Worm (Caenorhabditis elegans): ENCODE measurements around the gene F59B8.1.

DNA sequence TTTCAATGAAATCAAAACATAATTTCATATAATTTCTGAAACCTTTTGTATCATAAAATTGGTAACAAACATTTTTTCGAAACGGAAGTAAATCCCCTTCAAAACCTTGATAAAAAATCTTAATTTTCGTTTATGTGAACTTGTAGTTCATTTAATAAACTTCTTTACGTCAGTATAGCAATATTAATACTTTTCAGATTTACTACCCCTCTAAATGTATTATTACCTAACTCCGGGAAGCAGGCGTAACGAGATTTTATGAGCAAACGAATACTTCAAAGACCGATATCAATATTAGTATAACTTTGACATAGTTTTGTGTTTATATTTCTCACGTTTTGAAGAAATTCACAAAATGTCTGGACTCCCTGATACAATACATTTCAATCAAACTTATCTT lies 60.3 kb downstream of the F59B8.1 start, which contains the start of gene sru-1:
- TF ChIP-seq ceh-82 (tag; optimal IDR thresholded peaks at IDR 0.05) = no peak
- TF ChIP-seq ceh-28 (tag; optimal IDR thresholded peaks at IDR 0.05) = no peak
- no peak for TF ChIP-seq ama-1 (optimal IDR thresholded peaks at IDR 0.05)

Data from whole organism, L4 larva.